Fruit fly (Drosophila melanogaster): ENCODE data around the gene B52.

B52 gene

dm6 chr3R:13683624-13684568 lies 22.8 kb downstream of the B52 start, which contains the start of gene flfl (continued):
- peak; percentile 100 for TF ChIP-seq her (GFP tag; optimal IDR thresholded peaks at IDR 0.05)
- no peak for TF ChIP-seq Nf-YA (GFP tag; IDR thresholded peaks at IDR 0.05)
- TF ChIP-seq CG30020 (tag; optimal IDR thresholded peaks at IDR 0.05) = peak; percentile 47
- peak; percentile 35 for TF ChIP-seq CG18764 (GFP tag; optimal IDR thresholded peaks at IDR 0.05)
- no peak for TF ChIP-seq insv (GFP tag; optimal IDR thresholded peaks at IDR 0.05)
- no peak for TF ChIP-seq CG8290 (GFP tag; optimal IDR thresholded peaks at IDR 0.05)
- peak in 1 of 2 experiments; percentile 72 for TF ChIP-seq CG8290 (tag; optimal IDR thresholded peaks at IDR 0.05)
- TF ChIP-seq HmgD (GFP tag; optimal IDR thresholded peaks at IDR 0.05) = peak; percentile 49
- no peak for TF ChIP-seq gro (GFP tag; optimal IDR thresholded peaks at IDR 0.05)
- TF ChIP-seq tin (GFP tag; optimal IDR thresholded peaks at IDR 0.05) = peak; percentile 3
- no peak for TF ChIP-seq amos (GFP tag; IDR thresholded peaks at IDR 0.05; ENCODE audit: partially characterized antibody)
- TF ChIP-seq nom (GFP tag; optimal IDR thresholded peaks at IDR 0.05) = peak; percentile 66
- no peak for TF ChIP-seq B-H2 (GFP tag; optimal IDR thresholded peaks at IDR 0.05)
- peak; percentile 0 for TF ChIP-seq Hsf (GFP tag; optimal IDR thresholded peaks at IDR 0.05)
- TF ChIP-seq CG34224 (GFP tag; IDR thresholded peaks at IDR 0.05; ENCODE audit: partially characterized antibody) = no peak
- TF ChIP-seq CG10209 (GFP tag; optimal IDR thresholded peaks at IDR 0.05) = no peak
- TF ChIP-seq CG7928 (GFP tag; optimal IDR thresholded peaks at IDR 0.05) = peak; percentile 37
- TF ChIP-seq sens (GFP tag) = peak; percentile 78
- no peak for TF ChIP-seq Gsc (GFP tag; IDR thresholded peaks at IDR 0.05)
- no peak for TF ChIP-seq H15 (GFP tag; IDR thresholded peaks at IDR 0.05)
- no peak for TF ChIP-seq ab (GFP tag; optimal IDR thresholded peaks at IDR 0.05)
- peak; percentile 27 for TF ChIP-seq CG9727 (GFP tag; optimal IDR thresholded peaks at IDR 0.05)
- TF ChIP-seq CG4404 (GFP tag; IDR thresholded peaks at IDR 0.05) = no peak
- TF ChIP-seq CG1647 (GFP tag; optimal IDR thresholded peaks at IDR 0.05) = no peak
- TF ChIP-seq slou (GFP tag; optimal IDR thresholded peaks at IDR 0.05) = no peak
- no peak for TF ChIP-seq dysf (GFP tag; IDR thresholded peaks at IDR 0.05)
- TF ChIP-seq mam (GFP tag; optimal IDR thresholded peaks at IDR 0.05) = peak; percentile 35
- peak; percentile 48 for TF ChIP-seq dm (GFP tag; optimal IDR thresholded peaks at IDR 0.05)
- peak; percentile 20 for TF ChIP-seq ind (GFP tag; optimal IDR thresholded peaks at IDR 0.05)
- no peak for TF ChIP-seq CG11398 (GFP tag; optimal IDR thresholded peaks at IDR 0.05)
- no peak for TF ChIP-seq ap (GFP tag; IDR thresholded peaks at IDR 0.05)
- TF ChIP-seq bcd (GFP tag; optimal IDR thresholded peaks at IDR 0.05) = peak; percentile 29
- peak; percentile 98 for TF ChIP-seq Sin3A (optimal IDR thresholded peaks at IDR 0.05)
- no peak for TF ChIP-seq CG6854 (GFP tag; optimal IDR thresholded peaks at IDR 0.05)
- peak; percentile 33 for TF ChIP-seq CG2120 (GFP tag; optimal IDR thresholded peaks at IDR 0.05)
- TF ChIP-seq Dip2 (GFP tag; IDR thresholded peaks at IDR 0.05) = no peak
- TF ChIP-seq CG3163 (GFP tag; optimal IDR thresholded peaks at IDR 0.05) = peak; percentile 39
- TF ChIP-seq CG5245 (GFP tag; optimal IDR thresholded peaks at IDR 0.05) = no peak
- TF ChIP-seq chm (GFP tag; IDR thresholded peaks at IDR 0.05) = no peak
- TF ChIP-seq CG13894 (tag; optimal IDR thresholded peaks at IDR 0.05) = peak; percentile 40
- peak; percentile 18 for TF ChIP-seq Sox102F (GFP tag; optimal IDR thresholded peaks at IDR 0.05)
- no peak for TF ChIP-seq sr (GFP tag; IDR thresholded peaks at IDR 0.05)
- no peak for TF ChIP-seq crp (GFP tag; optimal IDR thresholded peaks at IDR 0.05)
- TF ChIP-seq CG15479 (GFP tag; optimal IDR thresholded peaks at IDR 0.05) = no peak
- TF ChIP-seq jumu (GFP tag; optimal IDR thresholded peaks at IDR 0.05) = peak; percentile 35
- no peak for TF ChIP-seq CG6175 (GFP tag; IDR thresholded peaks at IDR 0.05)
- no peak for TF ChIP-seq CG9876 (GFP tag; optimal IDR thresholded peaks at IDR 0.05)
- TF ChIP-seq Bdp1 (GFP tag; optimal IDR thresholded peaks at IDR 0.05) = peak; percentile 7
- TF ChIP-seq gt (GFP tag; IDR thresholded peaks at IDR 0.05) = no peak
- no peak for TF ChIP-seq sqz (GFP tag; optimal IDR thresholded peaks at IDR 0.05)
- TF ChIP-seq z (GFP tag; IDR thresholded peaks at IDR 0.05) = no peak
